In the genomic region with DNA sequence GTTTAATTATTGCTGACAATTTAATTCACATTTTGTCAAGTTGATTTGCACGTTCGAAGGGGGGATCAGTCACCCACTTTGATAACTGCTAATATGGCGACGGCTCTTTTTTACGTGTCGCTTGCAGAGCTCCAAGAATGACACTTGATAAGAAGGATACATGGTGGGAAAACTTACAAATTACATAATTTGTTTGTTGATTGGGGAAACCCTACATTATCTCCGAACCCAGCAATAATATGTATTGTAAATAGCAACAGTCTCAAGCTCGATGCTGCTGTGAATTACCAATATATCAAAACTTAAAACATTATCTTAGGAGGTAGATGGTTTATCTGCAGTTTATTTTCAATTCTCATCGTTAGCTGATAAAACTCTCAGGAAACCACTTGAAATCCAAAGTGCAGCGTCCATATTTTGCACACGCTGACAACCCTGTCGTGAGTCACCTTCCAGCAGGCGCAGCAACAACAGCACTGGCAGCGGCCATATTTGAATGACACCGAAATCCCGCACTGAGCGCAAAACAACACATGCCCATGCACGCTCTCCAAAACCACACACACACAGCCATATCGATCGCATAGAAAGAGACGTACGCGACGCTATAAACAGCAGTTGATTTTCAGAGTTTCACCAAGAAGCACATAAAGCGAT, we compare ENCODE assay signal across 1 fruit fly cellular context.
TF ChIP-seq lines count a peak whose summit lies in the region.

No protein-coding gene starts in this region.

TF ChIP-seq in whole organism, embryonic, 481 proteins besides CTCF, POLR2A, EP300 and RAD21 (continued from another document and continues in another):
- TF ChIP-seq Blimp-1 (GFP tag; optimal IDR thresholded peaks at IDR 0.05; lab: Kevin White, UChicago) (peak; percentile 80), CG17385 (GFP tag; optimal IDR thresholded peaks at IDR 0.05; lab: Kevin White, UChicago) (peak; percentile 93), CG2129 (GFP tag; IDR thresholded peaks at IDR 0.05; lab: Robert Waterston, UW; ENCODE audit: partially characterized antibody) (no peak), Six4 (GFP tag; optimal IDR thresholded peaks at IDR 0.05; lab: Kevin White, UChicago) (peak; percentile 96), HLH4C (GFP tag; IDR thresholded peaks at IDR 0.05; lab: Robert Waterston, UW; ENCODE audit: partially characterized antibody) (no peak), CoRest (tag; optimal IDR thresholded peaks at IDR 0.05; lab: Kevin White, UChicago) (peak; percentile 99), Mrtf (GFP tag; IDR thresholded peaks at IDR 0.05; lab: Robert Waterston, UW) (peak; percentile 87), CG32767 (GFP tag; IDR thresholded peaks at IDR 0.05; lab: Robert Waterston, UW) (no peak; the same call in none of the 2 replicates), BtbVII (GFP tag; optimal IDR thresholded peaks at IDR 0.05; lab: Kevin White, UChicago) (peak; percentile 94), inv (GFP tag; IDR thresholded peaks at IDR 0.05; lab: Robert Waterston, UW; ENCODE audit: partially characterized antibody) (no peak), CG15073 (GFP tag; optimal IDR thresholded peaks at IDR 0.05; lab: Kevin White, UChicago) (peak; percentile 79), CG5245 (GFP tag; optimal IDR thresholded peaks at IDR 0.05; lab: Kevin White, UChicago) (peak; percentile 89), Adf1 (GFP tag; IDR thresholded peaks at IDR 0.05; lab: Robert Waterston, UW) (peak; percentile 62; the same call in 1 of the 2 replicates), CG16863 (GFP tag; optimal IDR thresholded peaks at IDR 0.05; lab: Kevin White, UChicago) (peak; percentile 98), H2.0 (GFP tag; IDR thresholded peaks at IDR 0.05; lab: Robert Waterston, UW) (peak; percentile 90), caup (GFP tag; optimal IDR thresholded peaks at IDR 0.05; lab: Kevin White, UChicago; ENCODE audit: severe bottlenecking) (peak; percentile 96), CG9609 (GFP tag; optimal IDR thresholded peaks at IDR 0.05; lab: Kevin White, UChicago) (peak; percentile 98), abd-A (tag; optimal IDR thresholded peaks at IDR 0.05; lab: Kevin White, UChicago) (no peak), chif (GFP tag; optimal IDR thresholded peaks at IDR 0.05; lab: Kevin White, UChicago) (peak; percentile 96 to 97), CG18599 (GFP tag; optimal IDR thresholded peaks at IDR 0.05; lab: Kevin White, UChicago) (peak; percentile 96), CG14965 (GFP tag; optimal IDR thresholded peaks at IDR 0.05; lab: Kevin White, UChicago; ENCODE audit: borderline replicate concordance) (peak; percentile 85), ase (GFP tag; IDR thresholded peaks at IDR 0.05; lab: Robert Waterston, UW) (peak; percentile 78), CG31365 (tag; optimal IDR thresholded peaks at IDR 0.05; lab: Kevin White, UChicago) (peak; percentile 69), Bgb (GFP tag; IDR thresholded peaks at IDR 0.05; lab: Robert Waterston, UW; ENCODE audit: partially characterized antibody) (peak; percentile 34; the same call in 1 of the 2 replicates), pho (GFP tag; optimal IDR thresholded peaks at IDR 0.05; lab: Kevin White, UChicago) (peak; percentile 98), Oaz (GFP tag; IDR thresholded peaks at IDR 0.05; lab: Robert Waterston, UW) (peak; percentile 86), dan (GFP tag; IDR thresholded peaks at IDR 0.05; lab: Robert Waterston, UW) (peak; percentile 69; the same call in 1 of the 2 replicates), scrt (GFP tag; optimal IDR thresholded peaks at IDR 0.05; lab: Kevin White, UChicago) (peak; percentile 88), CG12744 (GFP tag; optimal IDR thresholded peaks at IDR 0.05; lab: Kevin White, UChicago) (peak; percentile 93), Ssrp (tag; optimal IDR thresholded peaks at IDR 0.05; lab: Kevin White, UChicago) (peak; percentile 96), toy (GFP tag; IDR thresholded peaks at IDR 0.05; lab: Robert Waterston, UW) (peak; percentile 74; the same call in 1 of the 2 replicates), Nf-YC (tag; optimal IDR thresholded peaks at IDR 0.05; lab: Kevin White, UChicago) (peak; percentile 90), Tbp (GFP tag; optimal IDR thresholded peaks at IDR 0.05; lab: Kevin White, UChicago) (no peak), CG2712 (tag; optimal IDR thresholded peaks at IDR 0.05; lab: Kevin White, UChicago) (peak; percentile 94), CG6813 (GFP tag; optimal IDR thresholded peaks at IDR 0.05; lab: Kevin White, UChicago) (peak; percentile 91), tin (GFP tag; optimal IDR thresholded peaks at IDR 0.05; lab: Kevin White, UChicago) (peak; percentile 97), bbx (GFP tag; IDR thresholded peaks at IDR 0.05; lab: Robert Waterston, UW; ENCODE audit: partially characterized antibody) (peak; percentile 54; the same call in 1 of the 2 replicates), en (GFP tag; optimal IDR thresholded peaks at IDR 0.05; lab: Kevin White, UChicago) (peak; percentile 95), slbo (GFP tag; IDR thresholded peaks at IDR 0.05; lab: Robert Waterston, UW) (peak; percentile 94), CG8290 (GFP tag; optimal IDR thresholded peaks at IDR 0.05; lab: Kevin White, UChicago) (peak; percentile 91), CG8290 (tag; optimal IDR thresholded peaks at IDR 0.05; lab: Kevin White, UChicago) (peak; percentile 93 to 95), pnt (GFP tag; optimal IDR thresholded peaks at IDR 0.05; lab: Kevin White, UChicago) (peak; percentile 98), nmo (GFP tag; optimal IDR thresholded peaks at IDR 0.05; lab: Kevin White, UChicago) (peak; percentile 98), CG3407 (GFP tag; optimal IDR thresholded peaks at IDR 0.05; lab: Kevin White, UChicago) (peak; percentile 89), Drgx (GFP tag; IDR thresholded peaks at IDR 0.05; lab: Robert Waterston, UW) (peak; percentile 90), CG18764 (GFP tag; optimal IDR thresholded peaks at IDR 0.05; lab: Kevin White, UChicago) (peak; percentile 91), tx (GFP tag; optimal IDR thresholded peaks at IDR 0.05; lab: Kevin White, UChicago) (peak; percentile 97), CG9817 (tag; optimal IDR thresholded peaks at IDR 0.05; lab: Kevin White, UChicago) (peak; percentile 91), stc (GFP tag; IDR thresholded peaks at IDR 0.05; lab: Robert Waterston, UW) (peak; percentile 75), grn (GFP tag; optimal IDR thresholded peaks at IDR 0.05; lab: Kevin White, UChicago) (peak; percentile 76), CG34224 (GFP tag; IDR thresholded peaks at IDR 0.05; lab: Robert Waterston, UW; ENCODE audit: partially characterized antibody) (no peak), CG4424 (GFP tag; optimal IDR thresholded peaks at IDR 0.05; lab: Kevin White, UChicago) (peak; percentile 98), Mad (GFP tag; optimal IDR thresholded peaks at IDR 0.05; lab: Kevin White, UChicago) (peak; percentile 91), sima (GFP tag; optimal IDR thresholded peaks at IDR 0.05; lab: Kevin White, UChicago) (peak; percentile 93), esg (GFP tag; conservative IDR thresholded peaks at IDR 0.05; lab: Robert Waterston, UW) (peak; percentile 90), Gug (GFP tag; IDR thresholded peaks at IDR 0.05; lab: Robert Waterston, UW) (peak; percentile 95), twi (tag; optimal IDR thresholded peaks at IDR 0.05; lab: Kevin White, UChicago) (peak; percentile 93), CG7987 (GFP tag; optimal IDR thresholded peaks at IDR 0.05; lab: Kevin White, UChicago) (peak; percentile 74), CG1602 (GFP tag; optimal IDR thresholded peaks at IDR 0.05; lab: Kevin White, UChicago) (peak; percentile 96), CG6854 (GFP tag; optimal IDR thresholded peaks at IDR 0.05; lab: Kevin White, UChicago) (peak; percentile 96), dati (GFP tag; IDR thresholded peaks at IDR 0.05; lab: Robert Waterston, UW) (peak; percentile 81; the same call in 1 of the 2 replicates), sens-2 (GFP tag; IDR thresholded peaks at IDR 0.05; lab: Robert Waterston, UW) (peak; percentile 77; the same call in 1 of the 2 replicates), bigmax (GFP tag; optimal IDR thresholded peaks at IDR 0.05; lab: Kevin White, UChicago) (peak; percentile 37), CG3065 (GFP tag; optimal IDR thresholded peaks at IDR 0.05; lab: Kevin White, UChicago) (peak; percentile 92), vfl (GFP tag; optimal IDR thresholded peaks at IDR 0.05; lab: Kevin White, UChicago) (peak; percentile 91), Hsf (GFP tag; optimal IDR thresholded peaks at IDR 0.05; lab: Kevin White, UChicago) (peak; percentile 98), otp (GFP tag; IDR thresholded peaks at IDR 0.05; lab: Robert Waterston, UW) (peak; percentile 73), ap (GFP tag; IDR thresholded peaks at IDR 0.05; lab: Robert Waterston, UW) (peak; percentile 67; the same call in 1 of the 2 replicates), gsb-n (tag; optimal IDR thresholded peaks at IDR 0.05; lab: Kevin White, UChicago) (peak; percentile 80), usp (GFP tag; optimal IDR thresholded peaks at IDR 0.05; lab: Kevin White, UChicago) (no peak), Aef1 (GFP tag; IDR thresholded peaks at IDR 0.05; lab: Robert Waterston, UW) (peak; percentile 91), CG15514 (GFP tag; optimal IDR thresholded peaks at IDR 0.05; lab: Kevin White, UChicago) (peak; percentile 83), eve (GFP tag; optimal IDR thresholded peaks at IDR 0.05; lab: Kevin White, UChicago) (peak; percentile 13 to 99), CG17912 (GFP tag; optimal IDR thresholded peaks at IDR 0.05; lab: Kevin White, UChicago) (peak; percentile 64), GATAe (GFP tag; conservative IDR thresholded peaks at IDR 0.05; lab: Robert Waterston, UW) (peak; percentile 73), CG11560 (tag; IDR thresholded peaks at IDR 0.05; lab: Robert Waterston, UW) (peak; percentile 78), CG9727 (GFP tag; optimal IDR thresholded peaks at IDR 0.05; lab: Kevin White, UChicago) (peak; percentile 99), Deaf1 (tag; optimal IDR thresholded peaks at IDR 0.05; lab: Kevin White, UChicago) (peak; percentile 66), pan (optimal IDR thresholded peaks at IDR 0.05; lab: Kevin White, UChicago) (no peak), pan (GFP tag; optimal IDR thresholded peaks at IDR 0.05 in 1 of 2, IDR thresholded peaks at IDR 0.05 in 1 of 2) (peak in 1 of 2 experiments; percentile 86), nerfin-2 (GFP tag; IDR thresholded peaks at IDR 0.05; lab: Robert Waterston, UW; ENCODE audit: partially characterized antibody) (no peak), CG9215 (GFP tag; IDR thresholded peaks at IDR 0.05; lab: Robert Waterston, UW) (peak; percentile 93), Elba2 (GFP tag; optimal IDR thresholded peaks at IDR 0.05; lab: Kevin White, UChicago) (peak; percentile 46), CG14860 (GFP tag; IDR thresholded peaks at IDR 0.05; lab: Robert Waterston, UW; ENCODE audit: partially characterized antibody) (no peak), chm (GFP tag; IDR thresholded peaks at IDR 0.05; lab: Robert Waterston, UW) (peak; percentile 82), wdn (GFP tag; IDR thresholded peaks at IDR 0.05; lab: Robert Waterston, UW) (peak; percentile 77), CG10462 (GFP tag; optimal IDR thresholded peaks at IDR 0.05; lab: Kevin White, UChicago) (peak; percentile 94), CG8359 (GFP tag; optimal IDR thresholded peaks at IDR 0.05; lab: Kevin White, UChicago; ENCODE audit: borderline replicate concordance) (peak; percentile 87), Awh (GFP tag; IDR thresholded peaks at IDR 0.05; lab: Robert Waterston, UW) (peak; percentile 70; the same call in 1 of the 2 replicates), disco-r (GFP tag; optimal IDR thresholded peaks at IDR 0.05; lab: Kevin White, UChicago) (peak; percentile 97), lab (GFP tag; optimal IDR thresholded peaks at IDR 0.05; lab: Kevin White, UChicago) (peak; percentile 94), CG15479 (GFP tag; optimal IDR thresholded peaks at IDR 0.05; lab: Kevin White, UChicago) (peak; percentile 40), sens (GFP tag; lab: Kevin White, UChicago) (peak; percentile 100), CG10366 (GFP tag; IDR thresholded peaks at IDR 0.05; lab: Robert Waterston, UW) (peak; percentile 88), Camta (GFP tag; optimal IDR thresholded peaks at IDR 0.05; lab: Kevin White, UChicago) (peak; percentile 98), prd (optimal IDR thresholded peaks at IDR 0.05; lab: Kevin White, UChicago) (no peak), prd (GFP tag; IDR thresholded peaks at IDR 0.05; lab: Robert Waterston, UW) (peak; percentile 94), ken (GFP tag; IDR thresholded peaks at IDR 0.05; lab: Robert Waterston, UW) (peak; percentile 89), CG7963 (GFP tag; IDR thresholded peaks at IDR 0.05; lab: Robert Waterston, UW; ENCODE audit: partially characterized antibody) (no peak), MBD-R2 (GFP tag; IDR thresholded peaks at IDR 0.05; lab: Robert Waterston, UW) (peak; percentile 61), CG14441 (GFP tag; IDR thresholded peaks at IDR 0.05; lab: Robert Waterston, UW) (peak; percentile 90), Atf3 (GFP tag; optimal IDR thresholded peaks at IDR 0.05; lab: Kevin White, UChicago) (peak; percentile 97), unpg (GFP tag; optimal IDR thresholded peaks at IDR 0.05; lab: Kevin White, UChicago) (peak; percentile 88), Hr51 (GFP tag; optimal IDR thresholded peaks at IDR 0.05; lab: Kevin White, UChicago) (peak; percentile 95 to 97), trh (GFP tag; optimal IDR thresholded peaks at IDR 0.05; lab: Kevin White, UChicago) (peak; percentile 88), sr (GFP tag; IDR thresholded peaks at IDR 0.05; lab: Robert Waterston, UW) (peak; percentile 42; the same call in 1 of the 3 replicates), sd (tag; optimal IDR thresholded peaks at IDR 0.05; lab: Kevin White, UChicago) (peak; percentile 60), luna (GFP tag; optimal IDR thresholded peaks at IDR 0.05; lab: Kevin White, UChicago) (peak; percentile 72), al (GFP tag; IDR thresholded peaks at IDR 0.05; lab: Robert Waterston, UW) (peak; percentile 90), CG15269 (tag; optimal IDR thresholded peaks at IDR 0.05; lab: Kevin White, UChicago) (peak; percentile 95), fd64A (GFP tag; optimal IDR thresholded peaks at IDR 0.05; lab: Kevin White, UChicago) (peak; percentile 83), bsh (GFP tag; optimal IDR thresholded peaks at IDR 0.05; lab: Kevin White, UChicago) (peak; percentile 86 to 94), CG8089 (GFP tag; optimal IDR thresholded peaks at IDR 0.05; lab: Kevin White, UChicago) (peak; percentile 97), da (GFP tag; optimal IDR thresholded peaks at IDR 0.05; lab: Kevin White, UChicago) (peak; percentile 91), corto (GFP tag; optimal IDR thresholded peaks at IDR 0.05; lab: Kevin White, UChicago) (peak; percentile 57), amos (GFP tag; IDR thresholded peaks at IDR 0.05; lab: Robert Waterston, UW; ENCODE audit: partially characterized antibody) (no peak; the same call in 1 of the 2 replicates), emc (GFP tag; optimal IDR thresholded peaks at IDR 0.05; lab: Kevin White, UChicago) (peak; percentile 96), BEAF-32 (GFP tag; optimal IDR thresholded peaks at IDR 0.05; lab: Kevin White, UChicago) (peak; percentile 36)
